Fruit fly (Drosophila melanogaster) whole organism, embryonic: ENCODE data around the gene lectin-37Da.

Source experiments
- Adf1 ChIP-seq: fragments of 200-800 bp; sonication (Bioruptor generic); IDR thresholded peaks from 2 replicates; pipeline ENCODE4 v1.3.6; 2022; ENCODE audit warnings: missing biosample characterization, missing genetic modification characterization
- Atf3 ChIP-seq: fragments of 200-800 bp; sonication (Bioruptor generic); optimal IDR thresholded peaks from 3 replicates; lab custom pipeline; 2016; ENCODE audit warnings: missing biosample characterization, missing genetic modification characterization
- CG10565 ChIP-seq: fragments of 200-800 bp; sonication (Bioruptor generic); optimal IDR thresholded peaks from 3 replicates; lab custom pipeline; 2016; ENCODE audit warnings: missing biosample characterization, mild to moderate bottlenecking, missing genetic modification characterization
- CG11695 ChIP-seq: fragments of 200-800 bp; sonication (Bioruptor generic); IDR thresholded peaks from 3 replicates; pipeline ENCODE4 v1.3.6; 2022; ENCODE audit warnings: missing biosample characterization, missing genetic modification characterization
- CG12071 ChIP-seq: fragments of 200-800 bp; sonication (Bioruptor generic); optimal IDR thresholded peaks from 3 replicates; lab custom pipeline; 2018; ENCODE audit warnings: missing biosample characterization, mild to moderate bottlenecking, missing genetic modification characterization
- CG12659 ChIP-seq: fragments of 200-800 bp; sonication (Bioruptor generic); optimal IDR thresholded peaks from 3 replicates; lab custom pipeline; 2017; ENCODE audit warnings: mild to moderate bottlenecking, missing biosample characterization, missing genetic modification reagents, missing genetic modification characterization
- CG13296 ChIP-seq: fragments of 200-800 bp; sonication (Bioruptor generic); optimal IDR thresholded peaks from 3 replicates; lab custom pipeline; 2018; ENCODE audit warnings: missing biosample characterization, mild to moderate bottlenecking, missing genetic modification characterization
- CG13624 ChIP-seq: fragments of 200-800 bp; sonication (Bioruptor generic); optimal IDR thresholded peaks from 2 replicates; lab custom pipeline; 2016; ENCODE audit warnings: missing biosample characterization, missing genetic modification characterization
- CG15514 ChIP-seq: fragments of 200-800 bp; sonication (Bioruptor generic); optimal IDR thresholded peaks from 3 replicates; lab custom pipeline; 2017; ENCODE audit warnings: missing biosample characterization, missing genetic modification characterization, mild to moderate bottlenecking, moderate library complexity, missing genetic modification reagents
- CG18476 ChIP-seq: fragments of 200-800 bp; sonication (Bioruptor generic); optimal IDR thresholded peaks from 2 replicates; lab custom pipeline; 2016; ENCODE audit warnings: missing biosample characterization, mild to moderate bottlenecking, missing genetic modification characterization
- CG2120 ChIP-seq: fragments of 200-800 bp; sonication (Bioruptor generic); optimal IDR thresholded peaks from 3 replicates; lab custom pipeline; 2016; ENCODE audit warnings: missing biosample characterization, missing genetic modification characterization
- CG3065 ChIP-seq: fragments of 200-800 bp; sonication (Bioruptor generic); optimal IDR thresholded peaks from 2 replicates; lab custom pipeline; 2016; ENCODE audit warnings: missing biosample characterization, missing genetic modification characterization
- CG42726 ChIP-seq: fragments of 200-800 bp; sonication (Bioruptor generic); IDR thresholded peaks from 2 replicates; pipeline ENCODE4 v1.3.6; 2022; ENCODE audit warnings: missing biosample characterization, missing genetic modification characterization; ENCODE audit not compliant: partially characterized antibody
- CG8944 ChIP-seq: fragments of 200-800 bp; sonication (Bioruptor generic); optimal IDR thresholded peaks from 3 replicates; lab custom pipeline; 2016; ENCODE audit warnings: missing biosample characterization, missing genetic modification characterization
- CG9817 ChIP-seq: fragments of 200-800 bp; sonication (Bioruptor generic); optimal IDR thresholded peaks from 2 replicates; lab custom pipeline; 2018; ENCODE audit warnings: missing biosample characterization, mild to moderate bottlenecking, missing genetic modification characterization, moderate library complexity
- CG9932 ChIP-seq: fragments of 200-800 bp; sonication (Bioruptor generic); IDR thresholded peaks from 2 replicates; pipeline ENCODE4 v1.3.6; 2022; ENCODE audit warnings: missing biosample characterization, missing genetic modification characterization
- CoRest ChIP-seq: fragments of 200-800 bp; sonication (Bioruptor generic); optimal IDR thresholded peaks from 3 replicates; lab custom pipeline; 2018; ENCODE audit warnings: missing biosample characterization, mild to moderate bottlenecking, missing genetic modification characterization, moderate library complexity
- Deaf1 ChIP-seq: fragments of 200-800 bp; optimal IDR thresholded peaks from 3 replicates; lab custom pipeline; 2019; ENCODE audit warnings: missing biosample characterization, mild to moderate bottlenecking, missing genetic modification characterization, moderate library complexity
- Dek ChIP-seq: fragments of 200-800 bp; sonication (Bioruptor generic); optimal IDR thresholded peaks from 3 replicates; lab custom pipeline; 2019; ENCODE audit warnings: missing biosample characterization, mild to moderate bottlenecking, missing genetic modification characterization, moderate library complexity
- Doc2 ChIP-seq: fragments of 200-800 bp; sonication (Bioruptor generic); IDR thresholded peaks from 2 replicates; pipeline ENCODE4 v1.3.6; 2022; ENCODE audit warnings: missing biosample characterization, missing genetic modification characterization
- HLH54F ChIP-seq: fragments of 200-800 bp; sonication (Bioruptor generic); optimal IDR thresholded peaks from 3 replicates; lab custom pipeline; 2016; ENCODE audit warnings: missing biosample characterization, missing genetic modification characterization
- Hey ChIP-seq: fragments of 200-800 bp; sonication (Bioruptor generic); optimal IDR thresholded peaks from 3 replicates; lab custom pipeline; 2018; ENCODE audit warnings: missing biosample characterization, mild to moderate bottlenecking, missing genetic modification characterization
- Hr51 ChIP-seq, 2 experiments: fragments of 200-800 bp; sonication (Bioruptor generic); optimal IDR thresholded peaks; 2 replicates in 1 of 2; 3 replicates in 1 of 2; lab custom pipeline; 2016 to 2018; ENCODE audit warnings: missing biosample characterization in 2 of 2, missing genetic modification characterization in 2 of 2, mild to moderate bottlenecking in 1 of 2, moderate library complexity in 1 of 2
- Med ChIP-seq: fragments of 200-800 bp; sonication (Bioruptor generic); peaks from one replicate; lab custom pipeline; 2016; ENCODE audit warnings: missing biosample characterization, missing genetic modification characterization, mild to moderate bottlenecking, inconsistent platforms, moderate library complexity
- Meics ChIP-seq: fragments of 200-800 bp; sonication (Bioruptor generic); optimal IDR thresholded peaks from 2 replicates; lab custom pipeline; 2017; ENCODE audit warnings: missing biosample characterization, mild to moderate bottlenecking, missing genetic modification characterization
- Mrtf ChIP-seq: fragments of 200-800 bp; sonication (Bioruptor generic); IDR thresholded peaks from 3 replicates; pipeline ENCODE4 v1.3.6; 2022; ENCODE audit warnings: missing biosample characterization, missing genetic modification characterization
- Myb ChIP-seq: fragments of 200-800 bp; sonication (Bioruptor generic); optimal IDR thresholded peaks from 2 replicates; lab custom pipeline; 2016; ENCODE audit warnings: missing biosample characterization, missing genetic modification characterization
- NC2β ChIP-seq: fragments of 200-800 bp; sonication (Bioruptor generic); optimal IDR thresholded peaks from 2 replicates; lab custom pipeline; 2016; ENCODE audit warnings: missing biosample characterization, missing genetic modification characterization
- Nf-YC ChIP-seq: fragments of 200-800 bp; optimal IDR thresholded peaks from 3 replicates; lab custom pipeline; 2019; ENCODE audit warnings: missing biosample characterization, mild to moderate bottlenecking, missing genetic modification characterization, moderate library complexity
- Rfx ChIP-seq: fragments of 200-800 bp; sonication (Bioruptor generic); IDR thresholded peaks from 2 replicates; pipeline ENCODE4 v1.3.6; 2022; ENCODE audit warnings: missing biosample characterization, missing genetic modification characterization
- corto ChIP-seq: fragments of 200-800 bp; sonication (Bioruptor generic); optimal IDR thresholded peaks from 2 replicates; lab custom pipeline; 2016; ENCODE audit warnings: missing biosample characterization, mild to moderate bottlenecking, missing genetic modification characterization, moderate library complexity
- dimm ChIP-seq: fragments of 200-800 bp; sonication (Bioruptor generic); IDR thresholded peaks from 2 replicates; pipeline ENCODE4 v1.3.6; 2022; ENCODE audit warnings: missing biosample characterization, missing genetic modification characterization
- emc ChIP-seq: fragments of 200-800 bp; sonication (Bioruptor generic); optimal IDR thresholded peaks from 2 replicates; lab custom pipeline; 2016; ENCODE audit warnings: missing biosample characterization, missing genetic modification characterization
- gcm ChIP-seq: fragments of 200-800 bp; sonication (Bioruptor generic); optimal IDR thresholded peaks from 2 replicates; lab custom pipeline; 2019; ENCODE audit warnings: missing biosample characterization, mild to moderate bottlenecking, missing genetic modification characterization, moderate library complexity
- gsb ChIP-seq: fragments of 200-800 bp; sonication (Bioruptor generic); IDR thresholded peaks from 2 replicates; pipeline ENCODE4 v1.3.6; 2022; ENCODE audit warnings: missing biosample characterization, missing genetic modification characterization
- gsb-n ChIP-seq: fragments of 200-800 bp; sonication (Bioruptor generic); optimal IDR thresholded peaks from 3 replicates; lab custom pipeline; 2018; ENCODE audit warnings: missing biosample characterization, mild to moderate bottlenecking, missing genetic modification characterization
- hth ChIP-seq: fragments of >200 bp; optimal IDR thresholded peaks from 2 replicates; lab custom pipeline; 2017; ENCODE audit warnings: inconsistent platforms
- ind ChIP-seq: fragments of 200-800 bp; sonication (Bioruptor generic); optimal IDR thresholded peaks from 3 replicates; lab custom pipeline; 2016; ENCODE audit warnings: missing biosample characterization, missing genetic modification characterization
- nom ChIP-seq: fragments of 200-800 bp; sonication (Bioruptor generic); optimal IDR thresholded peaks from 2 replicates; lab custom pipeline; 2017; ENCODE audit warnings: missing biosample characterization, missing genetic modification characterization, mild to moderate bottlenecking, moderate library complexity, missing genetic modification reagents
- pnt ChIP-seq: fragments of 200-800 bp; sonication (Bioruptor generic); optimal IDR thresholded peaks from 3 replicates; lab custom pipeline; 2016; ENCODE audit warnings: missing biosample characterization, missing genetic modification characterization
- pum ChIP-seq: fragments of 200-800 bp; sonication (Bioruptor generic); optimal IDR thresholded peaks from 2 replicates; lab custom pipeline; 2016; ENCODE audit warnings: missing biosample characterization, missing genetic modification characterization
- slp2 ChIP-seq: fragments of 200-800 bp; sonication (Bioruptor generic); optimal IDR thresholded peaks from 2 replicates; lab custom pipeline; 2016; ENCODE audit warnings: missing biosample characterization, missing genetic modification characterization
- ssp ChIP-seq: fragments of 200-800 bp; sonication (Bioruptor generic); IDR thresholded peaks from 2 replicates; pipeline ENCODE4 v1.3.6; 2022; ENCODE audit warnings: missing biosample characterization, missing genetic modification characterization
- tin ChIP-seq: fragments of 200-800 bp; sonication (Bioruptor generic); optimal IDR thresholded peaks from 3 replicates; lab custom pipeline; 2016; ENCODE audit warnings: missing biosample characterization, missing genetic modification characterization
- tna ChIP-seq: fragments of 200-800 bp; sonication (Bioruptor generic); IDR thresholded peaks from 2 replicates; pipeline ENCODE4 v1.3.6; 2022; ENCODE audit warnings: missing biosample characterization, missing genetic modification characterization; ENCODE audit not compliant: partially characterized antibody
- ttk ChIP-seq: fragments of 200-800 bp; sonication (Bioruptor generic); IDR thresholded peaks from 2 replicates; pipeline ENCODE4 v2.1.2; 2022; ENCODE audit warnings: missing biosample characterization, missing genetic modification characterization
- twi ChIP-seq: fragments of 200-800 bp; optimal IDR thresholded peaks from 2 replicates; lab custom pipeline; 2019; ENCODE audit warnings: missing biosample characterization, mild to moderate bottlenecking, missing genetic modification characterization, moderate library complexity
- wdn ChIP-seq: fragments of 200-800 bp; sonication (Bioruptor generic); IDR thresholded peaks from 2 replicates; pipeline ENCODE4 v1.3.6; 2022; ENCODE audit warnings: missing biosample characterization, missing genetic modification characterization

lectin-37Da gene

DNA sequence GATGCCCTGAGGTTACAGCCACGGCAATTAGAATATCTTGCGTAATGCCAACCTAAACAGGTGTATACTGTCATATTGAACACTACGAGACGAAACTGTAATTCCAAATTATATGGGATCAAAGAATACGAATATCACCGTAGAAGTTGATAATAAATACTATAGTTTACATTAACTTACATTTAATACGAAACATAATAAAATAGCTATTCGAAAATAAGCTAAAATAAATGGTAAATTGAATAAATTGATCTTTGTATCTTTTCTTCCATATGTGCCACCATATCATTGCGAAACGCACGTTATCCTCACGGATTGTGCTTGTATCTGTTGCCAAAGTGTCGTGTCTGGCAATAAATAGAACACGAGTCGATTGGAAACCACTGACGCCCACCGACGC, 2.3 kb upstream of the lectin-37Da start (continued):
- TF ChIP-seq HLH54F (GFP tag; lab: Kevin White, UChicago) (peak; percentile 8), wdn (0 out of 2 replicates have a peak, but pooled peaks have one; percentile 16), Rfx (peak; percentile 40; the same call in 1 of the 2 replicates), CG13624 (no peak), dimm (no peak), CG9932 (GFP tag; lab: Robert Waterston, UW) (peak; percentile 45), Hr51 (GFP tag; optimal IDR thresholded peaks at IDR 0.05; lab: Kevin White, UChicago) (peak in 1 of 2 experiments; percentile 21), CG11695 (GFP tag; lab: Robert Waterston, UW) (peak; percentile 77), nom (GFP tag; lab: Kevin White, UChicago) (no peak), Meics (GFP tag; lab: Kevin White, UChicago) (peak; percentile 49), CG13296 (no peak), Nf-YC (tag; lab: Kevin White, UChicago) (peak; percentile 4), Deaf1 (tag; lab: Kevin White, UChicago) (peak; percentile 3), Dek (tag; lab: Kevin White, UChicago) (no peak), CG2120 (peak; percentile 31), Myb (GFP tag; lab: Kevin White, UChicago) (no peak), Doc2 (GFP tag; lab: Robert Waterston, UW) (no peak), Mrtf (GFP tag; lab: Robert Waterston, UW) (peak; percentile 28; the same call in 1 of the 3 replicates), CG12659 (GFP tag; lab: Kevin White, UChicago) (peak; percentile 35)

DNA sequence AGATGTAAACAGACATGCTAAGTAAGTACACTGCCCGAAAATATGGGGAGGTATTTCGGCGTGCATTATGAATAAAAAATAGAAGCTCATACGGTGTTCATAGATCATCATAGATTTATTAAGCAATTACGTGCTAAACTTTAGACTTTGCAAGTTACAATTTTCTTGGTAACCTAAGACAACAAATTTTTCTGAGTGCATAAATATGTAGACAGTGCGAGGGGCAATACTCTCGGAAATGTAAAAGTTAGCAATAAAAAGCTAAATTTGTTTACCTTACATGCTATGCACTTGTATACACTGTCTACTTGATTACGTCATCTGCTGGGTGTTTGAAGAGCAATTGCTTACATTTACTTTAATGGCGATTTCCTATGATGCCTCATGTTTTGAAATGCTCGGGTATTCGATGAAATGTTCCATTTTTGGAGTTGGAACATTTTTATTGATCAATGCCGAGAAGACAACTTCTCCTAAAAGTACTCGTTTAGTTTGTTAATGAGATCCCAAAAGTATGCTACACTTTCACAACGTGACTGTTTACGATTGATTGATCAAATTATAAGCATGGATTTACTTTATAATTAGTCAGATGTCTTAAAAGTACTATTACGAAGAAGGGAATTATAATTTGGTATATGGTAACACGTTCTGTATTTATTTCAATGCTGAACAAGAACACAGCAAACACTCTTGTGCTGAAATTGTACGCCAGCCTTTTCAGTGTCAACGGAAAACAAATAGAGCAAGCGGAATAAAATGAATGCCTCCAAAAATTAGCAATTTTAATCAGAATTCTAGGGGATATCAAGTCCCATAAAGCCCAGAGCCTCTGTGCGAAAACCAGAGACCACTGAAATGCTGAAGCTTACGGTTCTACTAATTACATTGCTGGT, 1.3 kb upstream of the lectin-37Da start, which contains the start of gene Lectin-galC1:
TSS of gene Lectin-galC1 (plus strand) at position 846 of the 896 bp plus-strand sequence.
- TF ChIP-seq Med (GFP tag; lab: Kevin White, UChicago) (peak; percentile 97), pum (GFP tag; lab: Kevin White, UChicago) (peak; percentile 88), CG12071 (GFP tag; lab: Kevin White, UChicago) (peak; percentile 89), slp2 (GFP tag; lab: Kevin White, UChicago) (peak; percentile 73), CG15514 (GFP tag; lab: Kevin White, UChicago) (peak; percentile 63), Hey (tag; lab: Kevin White, UChicago) (peak; percentile 28), Adf1 (GFP tag; lab: Robert Waterston, UW) (0 out of 2 replicates have a peak, but pooled peaks have one; percentile 39), hth (lab: Kevin White, UChicago) (no peak), tin (GFP tag; lab: Kevin White, UChicago) (peak; percentile 83), ttk (peak; percentile 85), CG2120 (peak; percentile 58), Hr51 (GFP tag; optimal IDR thresholded peaks at IDR 0.05; lab: Kevin White, UChicago) (peak; percentile 71 to 91), twi (tag; lab: Kevin White, UChicago) (peak; percentile 80), gsb (GFP tag; lab: Robert Waterston, UW) (peak; percentile 65), corto (GFP tag; lab: Kevin White, UChicago) (no peak), pnt (GFP tag; lab: Kevin White, UChicago) (peak; percentile 93), emc (peak; percentile 72), tna (GFP tag; lab: Robert Waterston, UW) (no peak), NC2β (GFP tag; lab: Kevin White, UChicago) (peak; percentile 90), CG18476 (GFP tag; lab: Kevin White, UChicago) (peak; percentile 81), CG3065 (GFP tag; lab: Kevin White, UChicago) (peak; percentile 83), ssp (GFP tag; lab: Robert Waterston, UW) (no peak; the same call in 1 of the 2 replicates), CG42726 (GFP tag; lab: Robert Waterston, UW) (no peak), CG8944 (GFP tag; lab: Kevin White, UChicago) (peak; percentile 89), CG10565 (GFP tag; lab: Kevin White, UChicago) (peak; percentile 79), gcm (GFP tag; lab: Kevin White, UChicago) (peak; percentile 85), Atf3 (GFP tag; lab: Kevin White, UChicago) (peak; percentile 85), CG9817 (tag; lab: Kevin White, UChicago) (peak; percentile 78), CoRest (tag; lab: Kevin White, UChicago) (peak; percentile 91), gsb-n (peak; percentile 87), ind (GFP tag; lab: Kevin White, UChicago) (peak; percentile 86)
